Worm (Caenorhabditis elegans) whole organism, L4 larva: ENCODE results near the gene gpr-1.
A peak's percentile ranks its signal among the peaks of the same experiment; 100 is the strongest.

Experiments used
- D1046.2 ChIP-seq: fragments of 200-800 bp; sonication (Bioruptor generic); IDR thresholded peaks from 2 replicates; pipeline ENCODE4 v1.3.6; 2022; ENCODE audit warnings: missing genetic modification characterization, missing compliant biosample characterization
- F10B5.3 ChIP-seq: sonication (generic microtip); optimal IDR thresholded peaks from 2 replicates; lab custom pipeline; 2016; ENCODE audit warnings: mild to moderate bottlenecking, missing genetic modification characterization, missing compliant biosample characterization
- F44E2.7 ChIP-seq: fragments of 200-800 bp; sonication (Bioruptor generic); IDR thresholded peaks from 2 replicates; pipeline ENCODE4 v2.1.2; 2022; ENCODE audit warnings: missing genetic modification characterization, missing compliant biosample characterization
- F49E8.2 ChIP-seq: sonication (generic microtip); optimal IDR thresholded peaks from 2 replicates; lab custom pipeline; 2016; ENCODE audit warnings: missing compliant biosample characterization, mild to moderate bottlenecking, missing genetic modification characterization, borderline replicate concordance
- Y105C5A.15 ChIP-seq: fragments of 200-800 bp; sonication (Bioruptor generic); IDR thresholded peaks from 2 replicates; pipeline ENCODE4 v1.3.6; 2022; ENCODE audit warnings: missing genetic modification characterization, missing compliant biosample characterization
- Y75B8A.6 ChIP-seq: fragments of 200-800 bp; sonication (Bioruptor generic); IDR thresholded peaks from 2 replicates; pipeline ENCODE4 v1.3.6; 2022; ENCODE audit warnings: missing genetic modification reagents, missing genetic modification characterization, missing compliant biosample characterization
- attf-4 ChIP-seq: sonication (generic microtip); optimal IDR thresholded peaks from 3 replicates; lab custom pipeline; 2017; ENCODE audit warnings: missing biosample characterization, missing genetic modification characterization
- ceh-28 ChIP-seq: fragments of 150-350 bp; optimal IDR thresholded peaks from 2 replicates; lab custom pipeline; 2014; ENCODE audit warnings: missing biosample characterization, missing genetic modification reagents, missing genetic modification characterization
- ceh-44 ChIP-seq: fragments of 200-800 bp; sonication (Bioruptor generic); IDR thresholded peaks from 2 replicates; pipeline ENCODE4 v1.3.6; 2022; ENCODE audit warnings: missing genetic modification reagents, missing genetic modification characterization, missing compliant biosample characterization
- ceh-82 ChIP-seq: sonication (generic microtip); optimal IDR thresholded peaks from 2 replicates; lab custom pipeline; 2017; ENCODE audit warnings: missing biosample characterization, missing genetic modification characterization
- cey-2 ChIP-seq: sonication (generic microtip); optimal IDR thresholded peaks from 3 replicates; lab custom pipeline; 2017; ENCODE audit warnings: missing genetic modification characterization, mild to moderate bottlenecking, missing compliant biosample characterization, antibody characterized with exemption, borderline replicate concordance; ENCODE audit not compliant: insufficient read depth
- ctbp-1 ChIP-seq: fragments of 200-800 bp; sonication (Bioruptor generic); IDR thresholded peaks from 2 replicates; pipeline ENCODE4 v1.3.6; 2022; ENCODE audit warnings: missing genetic modification reagents, missing genetic modification characterization, missing compliant biosample characterization
- daf-12 ChIP-seq: fragments of 150-350 bp; optimal IDR thresholded peaks from 2 replicates; lab custom pipeline; 2014; ENCODE audit warnings: missing biosample characterization, missing genetic modification reagents, missing genetic modification characterization
- dmd-6 ChIP-seq: fragments of 200-800 bp; sonication (Bioruptor generic); IDR thresholded peaks from 2 replicates; pipeline ENCODE4 v1.3.6; 2022; ENCODE audit warnings: missing genetic modification reagents, missing genetic modification characterization, missing compliant biosample characterization
- dmd-9 ChIP-seq: fragments of 200-800 bp; sonication (Bioruptor generic); IDR thresholded peaks from 2 replicates; pipeline ENCODE4 v1.3.6; 2022; ENCODE audit warnings: missing genetic modification reagents, missing genetic modification characterization, missing compliant biosample characterization
- dpl-1 ChIP-seq: fragments of 150-350 bp; optimal IDR thresholded peaks from 2 replicates; lab custom pipeline; 2014; ENCODE audit warnings: missing biosample characterization, missing genetic modification reagents, missing genetic modification characterization
- gei-8 ChIP-seq: fragments of 200-800 bp; sonication (Bioruptor generic); optimal IDR thresholded peaks from 2 replicates; lab custom pipeline; 2018; ENCODE audit warnings: mild to moderate bottlenecking, missing genetic modification characterization, missing compliant biosample characterization
- jun-1 ChIP-seq: fragments of 150-350 bp; optimal IDR thresholded peaks from 2 replicates; lab custom pipeline; 2014; ENCODE audit warnings: missing biosample characterization, missing genetic modification reagents, missing genetic modification characterization
- lin-29 ChIP-seq: fragments of 200-800 bp; sonication (Bioruptor generic); IDR thresholded peaks from 2 replicates; pipeline ENCODE4 v1.3.6; 2022; ENCODE audit warnings: missing genetic modification reagents, missing genetic modification characterization, missing compliant biosample characterization
- lin-38 ChIP-seq: fragments of 200-800 bp; sonication (Bioruptor generic); IDR thresholded peaks from 2 replicates; pipeline ENCODE4 v1.3.6; 2022; ENCODE audit warnings: missing genetic modification reagents, missing genetic modification characterization, missing compliant biosample characterization
- lin-39 ChIP-seq: fragments of 150-350 bp; optimal IDR thresholded peaks from 2 replicates; lab custom pipeline; 2014; ENCODE audit warnings: missing biosample characterization, missing genetic modification reagents, missing genetic modification characterization
- lir-3 ChIP-seq: sonication (generic microtip); optimal IDR thresholded peaks from 2 replicates; lab custom pipeline; 2016; ENCODE audit warnings: mild to moderate bottlenecking, missing genetic modification characterization, missing compliant biosample characterization
- madf-9 ChIP-seq: fragments of 200-800 bp; sonication (Bioruptor generic); conservative IDR thresholded peaks from 2 replicates; pipeline ENCODE4 v1.3.6; 2022; ENCODE audit warnings: missing genetic modification reagents, missing genetic modification characterization, missing compliant biosample characterization
- mdl-1 ChIP-seq, 2 experiments: fragments of 150-350 bp in 1 of 2; sonication (generic microtip) in 1 of 2; optimal IDR thresholded peaks; 2 replicates each; lab custom pipeline; 2014 to 2017; ENCODE audit warnings: missing biosample characterization in 2 of 2, missing genetic modification characterization in 2 of 2
- mxl-3 ChIP-seq: fragments of 200-800 bp; sonication (Bioruptor generic); optimal IDR thresholded peaks from 2 replicates; lab custom pipeline; 2018; ENCODE audit warnings: mild to moderate bottlenecking, missing genetic modification characterization, missing compliant biosample characterization
- nhr-102 ChIP-seq: sonication (generic microtip); optimal IDR thresholded peaks from 2 replicates; lab custom pipeline; 2016; ENCODE audit warnings: mild to moderate bottlenecking, missing genetic modification characterization, moderate library complexity, missing compliant biosample characterization
- nhr-11 ChIP-seq: fragments of 150-350 bp; optimal IDR thresholded peaks from 2 replicates; lab custom pipeline; 2014; ENCODE audit warnings: missing biosample characterization, missing genetic modification characterization
- nhr-237 ChIP-seq: sonication (generic microtip); optimal IDR thresholded peaks from 2 replicates; lab custom pipeline; 2017; ENCODE audit warnings: missing biosample characterization, missing genetic modification characterization
- nhr-6 ChIP-seq: fragments of 150-350 bp; optimal IDR thresholded peaks from 2 replicates; lab custom pipeline; 2014; ENCODE audit warnings: missing biosample characterization, missing genetic modification characterization
- nhr-76 ChIP-seq: fragments of 150-350 bp; optimal IDR thresholded peaks from 2 replicates; lab custom pipeline; 2014; ENCODE audit warnings: missing biosample characterization, missing genetic modification characterization
- pha-4 ChIP-seq, 2 experiments: fragments of 150-350 bp in 1 of 2; fragments of 200-800 bp in 1 of 2; sonication (Bioruptor generic) in 1 of 2; IDR thresholded peaks in 1 of 2; optimal IDR thresholded peaks in 1 of 2; 2 replicates each; pipeline versions ENCODE4 v1.3.6 to Lab custom; 2014 to 2022; ENCODE audit warnings: missing genetic modification characterization in 2 of 2, missing genetic modification reagents in 2 of 2, missing biosample characterization in 1 of 2, missing compliant biosample characterization in 1 of 2
- rbr-2 ChIP-seq: sonication (generic microtip); optimal IDR thresholded peaks from 2 replicates; lab custom pipeline; 2016; ENCODE audit warnings: missing genotype, missing genetic modification characterization, missing compliant biosample characterization
- spr-1 ChIP-seq: sonication (generic microtip); optimal IDR thresholded peaks from 2 replicates; lab custom pipeline; 2016; ENCODE audit warnings: mild to moderate bottlenecking, missing genetic modification characterization, missing compliant biosample characterization
- tra-1 ChIP-seq: fragments of 200-800 bp; sonication (Bioruptor generic); IDR thresholded peaks from 2 replicates; pipeline ENCODE4 v1.3.6; 2022; ENCODE audit warnings: missing genetic modification reagents, missing genetic modification characterization, missing compliant biosample characterization
- unc-62 ChIP-seq, 3 experiments: fragments of 150-350 bp in 1 of 3; sonication (generic microtip); optimal IDR thresholded peaks in 2 of 3; peaks in 1 of 3; 1 replicate in 1 of 3; 2 replicates in 2 of 3; lab custom pipeline; 2014 to 2017; ENCODE audit warnings: missing biosample characterization in 3 of 3, missing genetic modification characterization in 3 of 3, missing genetic modification reagents in 3 of 3, missing genotype in 1 of 3
- zip-11 ChIP-seq: fragments of 200-800 bp; sonication (Bioruptor generic); IDR thresholded peaks from 2 replicates; pipeline ENCODE4 v1.3.6; 2022; ENCODE audit warnings: missing genetic modification characterization, missing compliant biosample characterization
- ztf-7 ChIP-seq: fragments of 150-350 bp; optimal IDR thresholded peaks from 2 replicates; lab custom pipeline; 2014; ENCODE audit warnings: missing biosample characterization, missing genetic modification characterization

The gpr-1 gene

DNA sequence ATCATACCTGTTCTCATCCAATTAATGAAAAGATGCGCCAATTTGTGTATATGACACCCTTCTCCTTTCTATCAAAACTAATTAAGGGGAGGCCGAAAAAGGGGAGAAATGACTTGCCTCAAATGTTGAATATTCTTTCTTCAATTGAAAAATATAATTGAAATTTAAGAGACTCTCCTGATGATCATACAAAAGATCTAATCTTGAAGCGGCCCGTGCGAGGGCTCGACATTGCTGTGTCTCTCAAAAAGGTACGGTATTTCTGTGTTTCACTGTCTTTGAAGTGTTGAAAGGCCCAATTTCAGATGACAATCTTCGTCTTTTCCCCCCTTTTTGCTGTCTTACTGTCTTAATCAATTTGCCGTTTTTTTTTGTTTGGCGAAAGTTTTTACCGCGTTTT, 7.7 kb upstream of the gpr-1 start:
- TF ChIP-seq dpl-1 (GFP tag; lab: Kevin White, UChicago) (no peak), lir-3 (no peak), ceh-82 (tag; lab: Kevin White, UChicago) (no peak), F49E8.2 (tag; lab: Kevin White, UChicago) (no peak), spr-1 (tag; lab: Kevin White, UChicago) (no peak), madf-9 (GFP tag; lab: Robert Waterston, UW) (no peak), ceh-44 (GFP tag; lab: Robert Waterston, UW) (no peak), lin-29 (no peak), lin-39 (no peak), pha-4 (GFP tag; IDR thresholded peaks at IDR 0.05; lab: Robert Waterston, UW) (no peak), pha-4 (tag; optimal IDR thresholded peaks at IDR 0.05; lab: Kevin White, UChicago) (no peak), F10B5.3 (no peak), nhr-11 (no peak), mdl-1 (tag; optimal IDR thresholded peaks at IDR 0.05; lab: Kevin White, UChicago) (no peak), attf-4 (tag; lab: Kevin White, UChicago) (no peak), nhr-6 (no peak), nhr-76 (tag; lab: Kevin White, UChicago) (no peak)

DNA sequence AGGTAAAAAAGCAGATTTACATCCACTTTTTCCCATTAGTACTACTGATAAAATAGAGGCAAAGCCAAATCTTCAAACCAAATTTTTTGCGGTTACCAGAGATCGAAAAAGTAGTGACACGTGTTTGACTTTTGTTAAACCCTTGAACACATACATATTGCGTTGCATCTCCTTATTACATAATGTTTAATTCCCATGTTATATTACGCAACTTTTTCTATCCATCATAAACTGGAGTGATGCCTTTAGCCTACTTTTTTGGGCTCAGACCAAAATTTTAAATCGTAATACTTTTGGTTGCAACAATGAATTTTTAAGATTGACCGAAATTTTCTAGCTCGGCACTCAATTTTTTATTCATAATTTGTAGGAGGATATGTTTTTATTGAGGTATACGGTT, 6.8 kb upstream of the gpr-1 start:
- TF ChIP-seq ztf-7, result no peak
- no peak for TF ChIP-seq F44E2.7 (GFP tag; lab: Robert Waterston, UW)
- no peak for TF ChIP-seq mxl-3 (GFP tag; lab: Kevin White, UChicago)
- TF ChIP-seq daf-12 (tag; lab: Kevin White, UChicago), result no peak
- TF ChIP-seq rbr-2 (tag; lab: Kevin White, UChicago), result no peak
- TF ChIP-seq jun-1, result no peak
- no peak for TF ChIP-seq dmd-6 (GFP tag; lab: Robert Waterston, UW)
- no peak for TF ChIP-seq F10B5.3
- TF ChIP-seq Y105C5A.15 (GFP tag; lab: Robert Waterston, UW), result no peak
- no peak for TF ChIP-seq ceh-28 (tag; lab: Kevin White, UChicago)
- TF ChIP-seq gei-8 (GFP tag; lab: Kevin White, UChicago), result no peak
- TF ChIP-seq ctbp-1, result no peak
- TF ChIP-seq cey-2 (tag; lab: Kevin White, UChicago), result no peak
- TF ChIP-seq nhr-102 (tag; lab: Kevin White, UChicago), result no peak

DNA sequence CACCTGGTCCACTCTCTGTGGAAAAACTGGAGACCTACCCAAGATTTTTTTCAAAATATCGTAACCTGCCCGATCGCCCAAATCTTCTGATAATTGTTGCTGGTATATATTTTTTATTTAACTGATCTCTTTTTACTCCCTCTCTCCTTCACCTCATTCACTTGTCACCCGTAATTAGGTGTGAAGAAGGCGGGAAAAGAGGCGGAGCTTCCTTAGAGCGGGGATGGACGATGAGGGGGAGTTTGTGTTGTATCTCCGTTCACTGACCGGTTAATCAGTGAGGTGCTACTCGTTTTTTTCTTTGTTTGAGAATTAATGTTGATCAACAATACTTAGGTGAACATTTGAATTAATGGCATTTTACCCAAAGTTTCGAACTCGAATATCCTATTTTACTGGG, 6.3 kb upstream of the gpr-1 start, which contains the start of gene ceh-16:
TSS of gene ceh-16 (plus strand) at position 301 of the 400 bp plus-strand sequence.
- TF ChIP-seq nhr-237, result no peak
- no peak for TF ChIP-seq ztf-7
- TF ChIP-seq tra-1 (GFP tag; lab: Robert Waterston, UW), result no peak
- TF ChIP-seq lir-3, result no peak
- no peak for TF ChIP-seq D1046.2
- no peak for TF ChIP-seq Y75B8A.6 (GFP tag; lab: Robert Waterston, UW)
- TF ChIP-seq lin-38, result no peak
- TF ChIP-seq zip-11 (GFP tag; lab: Robert Waterston, UW), result no peak
- no peak for TF ChIP-seq dpl-1 (GFP tag; lab: Kevin White, UChicago)

DNA sequence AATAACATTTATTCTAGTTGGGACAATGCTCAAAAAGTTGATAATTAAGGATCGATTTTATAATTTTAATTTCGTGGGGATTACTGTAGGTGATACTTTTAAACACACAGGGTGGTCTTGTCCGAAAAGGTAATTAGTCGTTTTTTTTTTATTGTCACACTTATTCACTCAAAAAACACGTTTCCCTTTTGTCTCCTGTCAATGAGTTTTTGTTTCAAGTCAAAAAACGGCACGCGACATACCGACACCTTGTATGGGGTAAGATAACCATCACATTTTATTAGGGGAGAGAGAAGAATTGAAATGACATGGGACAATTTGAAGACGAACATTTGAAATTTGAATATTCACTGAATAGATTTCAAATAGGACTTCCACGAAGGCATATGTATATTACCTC, 3.6 kb upstream of the gpr-1 start:
- TF ChIP-seq dmd-9 (GFP tag; lab: Robert Waterston, UW) (no peak), unc-62 (GFP tag; optimal IDR thresholded peaks at IDR 0.05 in 1 of 2; lab: Kevin White, UChicago) (peak in 1 of 2 experiments; percentile 51), unc-62 (tag; optimal IDR thresholded peaks at IDR 0.05; lab: Kevin White, UChicago) (no peak)
